Fruit fly (Drosophila melanogaster) whole organism, wandering third instar larva: ENCODE results near the gene sunn.
A peak's percentile ranks its signal among the peaks of the same experiment; 100 is the strongest.

Experiments
- Abd-B ChIP-seq: fragments of >200 bp; optimal IDR thresholded peaks from 2 replicates; lab custom pipeline; 2017; ENCODE audit warnings: missing biosample characterization, missing genetic modification characterization
- CG32264 ChIP-seq: fragments of 200-800 bp; sonication (Bioruptor generic); optimal IDR thresholded peaks from 2 replicates; lab custom pipeline; 2016; ENCODE audit warnings: missing biosample characterization, missing genetic modification characterization
- CG9705 ChIP-seq: fragments of 200-800 bp; sonication (Bioruptor generic); optimal IDR thresholded peaks from 2 replicates; lab custom pipeline; 2018; ENCODE audit warnings: missing biosample characterization, mild to moderate bottlenecking, missing genetic modification characterization
- CrebA ChIP-seq: fragments of 200-800 bp; sonication (Bioruptor generic); optimal IDR thresholded peaks from 2 replicates; lab custom pipeline; 2016; ENCODE audit warnings: missing biosample characterization, mild to moderate bottlenecking, missing genetic modification characterization, borderline replicate concordance
- Dfd ChIP-seq: fragments of >200 bp; optimal IDR thresholded peaks from 2 replicates; lab custom pipeline; 2017; ENCODE audit warnings: missing biosample characterization, missing genetic modification characterization
- Dif ChIP-seq: fragments of 200-275, 200-300 bp; sonication (Bioruptor generic); optimal IDR thresholded peaks from 2 replicates; lab custom pipeline; 2018; ENCODE audit warnings: missing biosample characterization, missing genetic modification characterization; ENCODE audit not compliant: partially characterized antibody
- GATAd ChIP-seq: sonication (Bioruptor generic); optimal IDR thresholded peaks from 2 replicates; lab custom pipeline; 2016; ENCODE audit warnings: missing biosample characterization, missing genetic modification characterization
- HLH106 ChIP-seq: fragments of 200-800 bp; optimal IDR thresholded peaks from 3 replicates; lab custom pipeline; 2019; ENCODE audit warnings: missing biosample characterization, mild to moderate bottlenecking, missing genetic modification characterization, moderate library complexity
- Hnf4 ChIP-seq: fragments of 200-800 bp; sonication (Bioruptor generic); optimal IDR thresholded peaks from 2 replicates; lab custom pipeline; 2016; ENCODE audit warnings: missing biosample characterization, mild to moderate bottlenecking, missing genetic modification characterization
- Hr78 ChIP-seq: fragments of >200 bp; optimal IDR thresholded peaks from 2 replicates; lab custom pipeline; 2017; ENCODE audit warnings: missing biosample characterization, missing genetic modification characterization
- Hr83 ChIP-seq: fragments of 200-300 bp; sonication (Bioruptor generic); optimal IDR thresholded peaks from 2 replicates; lab custom pipeline; 2016; ENCODE audit warnings: missing biosample characterization, mild to moderate bottlenecking, missing genetic modification characterization, moderate library complexity; ENCODE audit not compliant: poor library complexity, severe bottlenecking
- Jra ChIP-seq: sonication (Bioruptor generic); optimal IDR thresholded peaks from 2 replicates; lab custom pipeline; 2016; ENCODE audit warnings: missing biosample characterization, missing genetic modification characterization
- Myc ChIP-seq: fragments of >200 bp; optimal IDR thresholded peaks from 2 replicates; lab custom pipeline; 2017
- N ChIP-seq: fragments of >200 bp; optimal IDR thresholded peaks from 2 replicates; lab custom pipeline; 2018; ENCODE audit warnings: missing biosample characterization, missing external identifiers, missing genetic modification characterization
- OdsH ChIP-seq: fragments of 200-800 bp; sonication (Bioruptor generic); optimal IDR thresholded peaks from 2 replicates; lab custom pipeline; 2016; ENCODE audit warnings: missing biosample characterization, mild to moderate bottlenecking, missing genetic modification characterization
- Rel ChIP-seq, 2 experiments: fragments of 200-800 bp; sonication (Bioruptor generic) in 1 of 2; optimal IDR thresholded peaks; 2 replicates in 1 of 2; 3 replicates in 1 of 2; lab custom pipeline; 2016 to 2019; ENCODE audit warnings: mild to moderate bottlenecking in 2 of 2, missing biosample characterization in 2 of 2, missing genetic modification characterization in 2 of 2, moderate library complexity in 1 of 2
- Sp1 ChIP-seq: fragments of 200-800 bp; sonication (Bioruptor generic); optimal IDR thresholded peaks from 3 replicates; lab custom pipeline; 2019; ENCODE audit warnings: missing biosample characterization, mild to moderate bottlenecking, missing genetic modification characterization, moderate library complexity
- Vsx2 ChIP-seq: fragments of 200-300, 225-300 bp; sonication (Bioruptor generic); optimal IDR thresholded peaks from 2 replicates; lab custom pipeline; 2018; ENCODE audit warnings: missing biosample characterization, missing genetic modification characterization; ENCODE audit not compliant: partially characterized antibody
- br ChIP-seq: fragments of 200-800 bp; sonication (Bioruptor generic); optimal IDR thresholded peaks from 2 replicates; lab custom pipeline; 2016; ENCODE audit warnings: missing biosample characterization, missing genetic modification characterization
- brk ChIP-seq: fragments of 200-800 bp; sonication (Bioruptor generic); optimal IDR thresholded peaks from 2 replicates; lab custom pipeline; 2016; ENCODE audit warnings: missing biosample characterization, mild to moderate bottlenecking, missing genetic modification characterization
- dl ChIP-seq, 2 experiments: fragments of 175-275, 200-275 bp in 1 of 2; fragments of 200-275 bp in 1 of 2; sonication (Bioruptor generic); optimal IDR thresholded peaks; lab custom pipeline; 2018; ENCODE audit warnings: mild to moderate bottlenecking in 2 of 2, missing biosample characterization in 2 of 2, missing genetic modification characterization in 2 of 2, moderate library complexity in 2 of 2; ENCODE audit not compliant: partially characterized antibody in 2 of 2, insufficient read depth in 1 of 2
- dmrt93B ChIP-seq: fragments of 200-800 bp; sonication (Bioruptor generic); optimal IDR thresholded peaks from 2 replicates; lab custom pipeline; 2018; ENCODE audit warnings: missing biosample characterization, mild to moderate bottlenecking, missing genetic modification characterization
- dsf ChIP-seq: sonication (Bioruptor generic); optimal IDR thresholded peaks from 2 replicates; lab custom pipeline; 2016; ENCODE audit warnings: missing biosample characterization, missing genetic modification characterization, borderline replicate concordance
- ey ChIP-seq: fragments of 200-800 bp; sonication (Bioruptor generic); optimal IDR thresholded peaks from 2 replicates; lab custom pipeline; 2016; ENCODE audit warnings: missing biosample characterization, missing genetic modification characterization
- foxo ChIP-seq, 2 experiments: fragments of 200-800 bp; sonication (Bioruptor generic); optimal IDR thresholded peaks; 2 replicates in 1 of 2; 3 replicates in 1 of 2; lab custom pipeline; 2016 to 2017; ENCODE audit warnings: missing biosample characterization in 2 of 2, missing genetic modification characterization in 2 of 2
- fru ChIP-seq: fragments of 200-800 bp; sonication (Bioruptor generic); optimal IDR thresholded peaks from 3 replicates; lab custom pipeline; 2016; ENCODE audit warnings: missing biosample characterization, mild to moderate bottlenecking, missing genetic modification characterization
- h ChIP-seq: fragments of 200-800 bp; sonication (Bioruptor generic); optimal IDR thresholded peaks from 3 replicates; lab custom pipeline; 2016; ENCODE audit warnings: missing biosample characterization, mild to moderate bottlenecking, missing genetic modification characterization
- jim ChIP-seq: fragments of 175-275, 200-325 bp; sonication (Bioruptor generic); optimal IDR thresholded peaks from 2 replicates; lab custom pipeline; 2016; ENCODE audit warnings: missing biosample characterization, mild to moderate bottlenecking, missing genetic modification characterization
- lola ChIP-seq: fragments of >200 bp; optimal IDR thresholded peaks from 2 replicates; lab custom pipeline; 2017; ENCODE audit warnings: missing biosample characterization, missing genetic modification characterization
- pan ChIP-seq: fragments of >200 bp; optimal IDR thresholded peaks from 2 replicates; lab custom pipeline; 2017
- psq ChIP-seq: fragments of 200-800 bp; sonication (Bioruptor generic); optimal IDR thresholded peaks from 3 replicates; lab custom pipeline; 2017; ENCODE audit warnings: missing biosample characterization, mild to moderate bottlenecking, missing genetic modification characterization, moderate library complexity
- rgr ChIP-seq: fragments of 200-800 bp; sonication (Bioruptor generic); optimal IDR thresholded peaks from 3 replicates; lab custom pipeline; 2016; ENCODE audit warnings: missing biosample characterization, mild to moderate bottlenecking, missing genetic modification characterization
- sage ChIP-seq: fragments of 200-800 bp; sonication (Bioruptor generic); optimal IDR thresholded peaks from 2 replicates; lab custom pipeline; 2016; ENCODE audit warnings: missing biosample characterization, mild to moderate bottlenecking, missing genetic modification characterization
- sv ChIP-seq: fragments of 200-800 bp; sonication (Bioruptor generic); optimal IDR thresholded peaks from 3 replicates; lab custom pipeline; 2016; ENCODE audit warnings: missing biosample characterization, missing genetic modification characterization
- tai ChIP-seq: sonication (Bioruptor generic); optimal IDR thresholded peaks from 2 replicates; lab custom pipeline; 2016; ENCODE audit warnings: missing biosample characterization, missing genetic modification characterization
- usp ChIP-seq: fragments of >200 bp; optimal IDR thresholded peaks from 2 replicates; lab custom pipeline; 2017; ENCODE audit warnings: missing biosample characterization, missing genetic modification characterization
- woc ChIP-seq: sonication (Bioruptor generic); optimal IDR thresholded peaks from 2 replicates; lab custom pipeline; 2016; ENCODE audit warnings: missing biosample characterization, mild to moderate bottlenecking, missing genetic modification characterization

sunn gene

DNA sequence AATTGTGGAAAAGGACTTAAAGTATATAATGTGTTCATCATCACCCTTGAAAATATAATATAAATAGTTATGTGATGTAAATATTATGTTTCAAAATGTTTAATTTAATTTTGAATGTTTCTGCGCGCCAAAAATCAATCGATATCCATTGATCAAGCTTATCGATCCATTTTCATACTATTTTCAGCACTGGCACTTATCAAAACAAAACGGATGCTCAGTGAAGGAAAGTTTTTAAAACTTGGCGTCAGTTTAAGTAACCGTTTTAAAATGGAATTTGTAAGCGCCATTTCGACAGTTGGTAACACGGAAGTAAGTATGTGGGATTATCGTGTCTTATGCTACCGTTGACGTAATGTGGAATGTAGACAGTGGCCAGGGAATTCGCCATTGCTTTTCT lies at the start of gene sunn:
Gene sunn, plus strand, starts transcription at position 202 of the 400 bp plus-strand sequence.
- TF ChIP-seq psq (GFP tag; lab: Kevin White, UChicago), result no peak
- TF ChIP-seq Myc (lab: Kevin White, UChicago), result no peak
- TF ChIP-seq Dfd, result no peak
- TF ChIP-seq lola (GFP tag; lab: Kevin White, UChicago), result no peak
- no peak for TF ChIP-seq Jra (GFP tag; lab: Kevin White, UChicago)
- TF ChIP-seq dl (GFP tag; optimal IDR thresholded peaks at IDR 0.05; lab: Kevin White, UChicago; ENCODE audit: insufficient read depth in 1 of 2, partially characterized antibody in 2 of 2), result no peak
- no peak for TF ChIP-seq HLH106 (tag; lab: Kevin White, UChicago)
- TF ChIP-seq OdsH (GFP tag; lab: Kevin White, UChicago), result no peak
- no peak for TF ChIP-seq Hnf4 (GFP tag; lab: Kevin White, UChicago)
- TF ChIP-seq br, result no peak
- TF ChIP-seq pan (lab: Kevin White, UChicago), result no peak

DNA sequence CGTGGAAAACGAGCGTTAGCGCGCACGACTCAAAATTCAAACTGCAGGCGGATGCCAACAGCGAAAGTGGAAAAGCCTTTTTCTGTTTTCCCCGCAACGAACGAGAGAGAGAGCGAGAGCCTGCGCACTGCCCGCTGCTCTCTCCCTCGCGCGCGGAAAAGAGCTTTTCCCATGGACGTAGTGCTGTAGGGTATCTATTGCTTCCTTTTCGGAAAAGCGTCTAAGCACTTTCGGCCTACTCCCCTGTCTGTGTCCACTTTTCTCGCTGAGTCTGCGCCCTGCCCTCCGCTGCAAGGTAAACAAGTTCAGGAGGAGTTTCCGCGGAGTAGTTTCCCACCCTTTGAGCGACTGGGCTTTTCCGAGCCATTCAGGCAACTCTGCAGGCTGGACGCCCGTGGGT lies 47.9 kb upstream of the sunn start, which contains the start of gene CG32085:
Gene CG32085, minus strand, starts transcription at position 47 of the 400 bp plus-strand sequence.
- TF ChIP-seq CG9705 (GFP tag; lab: Kevin White, UChicago) (no peak), Vsx2 (GFP tag; lab: Kevin White, UChicago) (peak; percentile 33), OdsH (GFP tag; lab: Kevin White, UChicago) (no peak), sv (GFP tag; lab: Kevin White, UChicago) (peak; percentile 52), GATAd (GFP tag; lab: Kevin White, UChicago) (no peak), foxo (GFP tag; optimal IDR thresholded peaks at IDR 0.05; lab: Kevin White, UChicago) (peak in 1 of 2 experiments; percentile 38), fru (peak; percentile 11)

DNA sequence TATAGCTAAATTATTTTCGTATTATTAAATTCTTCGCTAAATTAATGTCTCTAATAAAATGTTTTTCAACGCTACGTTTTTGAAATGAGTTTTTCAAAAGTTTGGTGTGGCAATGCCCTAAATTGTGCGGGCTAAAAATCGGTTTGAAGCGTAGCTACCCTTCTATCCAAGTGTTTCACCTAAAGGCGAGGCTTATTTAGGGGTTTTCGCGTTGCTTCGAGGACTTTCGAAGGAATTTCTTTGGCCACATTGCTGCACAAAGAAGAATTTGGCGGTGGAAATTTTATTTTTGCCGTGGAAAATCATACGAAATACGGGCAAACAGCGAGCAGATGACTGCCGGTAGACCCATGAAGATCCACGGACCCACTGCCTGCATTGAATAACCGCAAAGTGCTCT lies 46.4 kb upstream of the sunn start, which contains the start of gene TfIIEalpha:
Gene TfIIEalpha, plus strand, starts transcription at position 245 of the 400 bp plus-strand sequence.
- no peak for TF ChIP-seq Rel (GFP tag; optimal IDR thresholded peaks at IDR 0.05; lab: Kevin White, UChicago)
- TF ChIP-seq Rel (tag; optimal IDR thresholded peaks at IDR 0.05; lab: Kevin White, UChicago), result peak; percentile 45
- TF ChIP-seq br, result no peak
- TF ChIP-seq Jra (GFP tag; lab: Kevin White, UChicago), result no peak
- TF ChIP-seq Myc (lab: Kevin White, UChicago), result peak; percentile 4
- TF ChIP-seq HLH106 (tag; lab: Kevin White, UChicago), result no peak
- TF ChIP-seq Vsx2 (GFP tag; lab: Kevin White, UChicago), result peak; percentile 56
- no peak for TF ChIP-seq Hr78 (GFP tag; lab: Kevin White, UChicago)
- TF ChIP-seq rgr (GFP tag; lab: Kevin White, UChicago), result peak; percentile 7

DNA sequence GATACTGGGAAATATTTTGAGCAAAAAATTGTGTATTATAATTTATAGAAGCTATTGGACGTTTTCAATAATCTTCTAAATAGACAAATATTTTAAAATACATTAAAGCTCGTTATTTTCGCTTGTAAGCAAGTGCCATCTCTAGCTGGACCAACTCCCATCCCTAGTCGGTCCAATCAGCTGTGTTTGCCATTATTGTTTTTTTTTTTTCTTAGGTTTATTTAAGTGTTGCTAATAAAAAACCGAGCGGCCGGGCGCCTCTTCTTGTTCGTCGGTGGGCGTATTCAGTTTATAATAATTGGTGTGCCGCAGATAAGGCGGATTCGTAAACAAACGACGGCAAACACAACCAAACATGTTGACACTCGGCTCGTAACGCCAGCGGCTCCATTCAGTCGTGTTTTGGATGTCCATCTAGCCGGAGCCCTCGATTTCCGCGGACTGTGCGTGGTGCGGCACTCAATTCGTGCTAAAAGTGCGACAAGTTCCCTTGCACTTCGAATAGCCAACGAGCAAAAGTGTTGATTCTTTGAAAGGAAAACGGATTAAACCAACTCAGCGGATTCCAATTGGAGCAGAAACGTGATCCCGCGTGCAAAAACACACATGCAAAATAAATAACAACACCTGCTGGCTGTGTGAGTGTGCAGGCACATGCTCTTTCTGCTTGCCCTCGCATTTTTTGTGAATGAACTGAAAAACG lies 44.2 kb upstream of the sunn start, which contains the start of gene Sugb:
Gene Sugb, plus strand, starts transcription at position 162 of the 703 bp plus-strand sequence.
- TF ChIP-seq Hnf4 (GFP tag; lab: Kevin White, UChicago) (no peak), HLH106 (tag; lab: Kevin White, UChicago) (peak; percentile 56), rgr (GFP tag; lab: Kevin White, UChicago) (peak; percentile 76), Dfd (no peak), brk (peak; percentile 70), CG32264 (GFP tag; lab: Kevin White, UChicago) (peak; percentile 69), Vsx2 (GFP tag; lab: Kevin White, UChicago) (no peak), CG9705 (GFP tag; lab: Kevin White, UChicago) (peak; percentile 3), br (peak; percentile 75), h (GFP tag; lab: Kevin White, UChicago) (peak; percentile 79), usp (GFP tag; lab: Kevin White, UChicago) (no peak), Abd-B (no peak), Dif (no peak), dmrt93B (GFP tag; lab: Kevin White, UChicago) (no peak), tai (no peak), Hr78 (GFP tag; lab: Kevin White, UChicago) (no peak), Sp1 (GFP tag; lab: Kevin White, UChicago) (peak; percentile 77), ey (GFP tag; lab: Kevin White, UChicago) (peak; percentile 64), pan (lab: Kevin White, UChicago) (no peak), Myc (lab: Kevin White, UChicago) (no peak), CrebA (GFP tag; lab: Kevin White, UChicago) (no peak), dl (GFP tag; optimal IDR thresholded peaks at IDR 0.05; lab: Kevin White, UChicago; ENCODE audit: insufficient read depth in 1 of 2, partially characterized antibody in 2 of 2) (no peak), Rel (GFP tag; optimal IDR thresholded peaks at IDR 0.05; lab: Kevin White, UChicago) (no peak), Rel (tag; optimal IDR thresholded peaks at IDR 0.05; lab: Kevin White, UChicago) (peak; percentile 62), Hr83 (peak; percentile 19), jim (GFP tag; lab: Kevin White, UChicago) (no peak), dsf (GFP tag; lab: Kevin White, UChicago) (peak; percentile 40), lola (GFP tag; lab: Kevin White, UChicago) (no peak), OdsH (GFP tag; lab: Kevin White, UChicago) (peak; percentile 77), psq (GFP tag; lab: Kevin White, UChicago) (peak; percentile 45), sage (peak; percentile 76), GATAd (GFP tag; lab: Kevin White, UChicago) (peak; percentile 32), N (GFP tag; lab: Kevin White, UChicago) (no peak), sv (GFP tag; lab: Kevin White, UChicago) (peak; percentile 74), Jra (GFP tag; lab: Kevin White, UChicago) (peak; percentile 62), woc (peak; percentile 67)
